Fruit fly (Drosophila melanogaster): ENCODE results near the gene Sr-CIV.

The Sr-CIV gene

dm6 chr2L:3478034-3478880 lies 45.6 kb downstream of the Sr-CIV start, which contains the start of gene Thor (continued):
- peak; percentile 13; the same call in 1 of the 2 replicates for TF ChIP-seq CG7372 (GFP tag; IDR thresholded peaks at IDR 0.05)
- TF ChIP-seq eve (GFP tag; optimal IDR thresholded peaks at IDR 0.05): no peak
- no peak for TF ChIP-seq Lim3 (GFP tag; IDR thresholded peaks at IDR 0.05)
- no peak for TF ChIP-seq Ravus (GFP tag; IDR thresholded peaks at IDR 0.05)
- no peak for TF ChIP-seq Usf (GFP tag; optimal IDR thresholded peaks at IDR 0.05)
- TF ChIP-seq dpn (GFP tag; optimal IDR thresholded peaks at IDR 0.05): peak; percentile 36 to 74
- TF ChIP-seq fd96Cb (tag; optimal IDR thresholded peaks at IDR 0.05): no peak
- peak; percentile 50 for TF ChIP-seq Atf3 (GFP tag; optimal IDR thresholded peaks at IDR 0.05)
- no peak for TF ChIP-seq tll (GFP tag; optimal IDR thresholded peaks at IDR 0.05)
- peak; percentile 86 for TF ChIP-seq MTF-1 (GFP tag; optimal IDR thresholded peaks at IDR 0.05; ENCODE audit: borderline replicate concordance)
- peak; percentile 69 for TF ChIP-seq CG1647 (GFP tag; optimal IDR thresholded peaks at IDR 0.05)
- TF ChIP-seq CG2120 (GFP tag; optimal IDR thresholded peaks at IDR 0.05): peak; percentile 63
- no peak for TF ChIP-seq esg (GFP tag; conservative IDR thresholded peaks at IDR 0.05)
- no peak for TF ChIP-seq croc (GFP tag; conservative IDR thresholded peaks at IDR 0.05)
- peak; percentile 14; the same call in 1 of the 2 replicates for TF ChIP-seq CG10959 (GFP tag; IDR thresholded peaks at IDR 0.05)
- TF ChIP-seq ci (GFP tag; IDR thresholded peaks at IDR 0.05): peak; percentile 93
- TF ChIP-seq caup (GFP tag; optimal IDR thresholded peaks at IDR 0.05; ENCODE audit: severe bottlenecking): peak; percentile 91
- TF ChIP-seq Lhr (GFP tag; optimal IDR thresholded peaks at IDR 0.05): peak; percentile 12
- no peak for TF ChIP-seq dan (GFP tag; IDR thresholded peaks at IDR 0.05)
- no peak for TF ChIP-seq CG14860 (GFP tag; IDR thresholded peaks at IDR 0.05; ENCODE audit: partially characterized antibody)
- peak; percentile 71; the same call in 1 of the 2 replicates for TF ChIP-seq ranshi (GFP tag; IDR thresholded peaks at IDR 0.05)
- peak; percentile 58 for TF ChIP-seq ftz-f1 (GFP tag; optimal IDR thresholded peaks at IDR 0.05)
- TF ChIP-seq wek (GFP tag; optimal IDR thresholded peaks at IDR 0.05): peak; percentile 82
- no peak for TF ChIP-seq CG2129 (GFP tag; IDR thresholded peaks at IDR 0.05; ENCODE audit: partially characterized antibody)
- TF ChIP-seq CG6791 (GFP tag; IDR thresholded peaks at IDR 0.05; ENCODE audit: partially characterized antibody): peak; percentile 70; the same call in 2 of the 3 replicates
- TF ChIP-seq Sox102F (GFP tag; optimal IDR thresholded peaks at IDR 0.05): peak; percentile 11
- TF ChIP-seq Spps (tag; optimal IDR thresholded peaks at IDR 0.05): peak; percentile 21
- TF ChIP-seq klu (GFP tag; IDR thresholded peaks at IDR 0.05): no peak
- TF ChIP-seq CG3163 (GFP tag; optimal IDR thresholded peaks at IDR 0.05): peak; percentile 73
- TF ChIP-seq pzg (GFP tag; optimal IDR thresholded peaks at IDR 0.05): peak; percentile 12
- TF ChIP-seq MBD-R2 (GFP tag; IDR thresholded peaks at IDR 0.05): peak; percentile 21; the same call in 1 of the 2 replicates
- TF ChIP-seq CG7963 (GFP tag; IDR thresholded peaks at IDR 0.05; ENCODE audit: partially characterized antibody): no peak
- TF ChIP-seq dati (GFP tag; IDR thresholded peaks at IDR 0.05): peak; percentile 69
- TF ChIP-seq Pdp1 (GFP tag; optimal IDR thresholded peaks at IDR 0.05): peak; percentile 45 to 81
- TF ChIP-seq CG32532 (GFP tag; IDR thresholded peaks at IDR 0.05): peak; percentile 84
- TF ChIP-seq bbx (GFP tag; IDR thresholded peaks at IDR 0.05; ENCODE audit: partially characterized antibody): peak; percentile 78
- peak; percentile 69 for TF ChIP-seq CG10209 (GFP tag; optimal IDR thresholded peaks at IDR 0.05)
- no peak for TF ChIP-seq Gug (GFP tag; IDR thresholded peaks at IDR 0.05)
- peak; percentile 42 for TF ChIP-seq mam (GFP tag; optimal IDR thresholded peaks at IDR 0.05)
- peak; percentile 56 for TF ChIP-seq dm (GFP tag; optimal IDR thresholded peaks at IDR 0.05)
- no peak for TF ChIP-seq CG30020 (tag; optimal IDR thresholded peaks at IDR 0.05)
- TF ChIP-seq NfI (GFP tag; optimal IDR thresholded peaks at IDR 0.05): peak; percentile 60
- TF ChIP-seq tio (GFP tag; optimal IDR thresholded peaks at IDR 0.05): no peak
- TF ChIP-seq CG8281 (tag; optimal IDR thresholded peaks at IDR 0.05): no peak
- TF ChIP-seq CG6765 (GFP tag; optimal IDR thresholded peaks at IDR 0.05): peak; percentile 62
- no peak for TF ChIP-seq Sox100B (GFP tag; optimal IDR thresholded peaks at IDR 0.05)
- TF ChIP-seq exex (tag; optimal IDR thresholded peaks at IDR 0.05): peak; percentile 59
- peak; percentile 87 for TF ChIP-seq her (GFP tag; optimal IDR thresholded peaks at IDR 0.05)

Data from whole organism, embryonic.